Fruit fly (Drosophila melanogaster): ENCODE data around the gene GatA.

GatA gene

DNA sequence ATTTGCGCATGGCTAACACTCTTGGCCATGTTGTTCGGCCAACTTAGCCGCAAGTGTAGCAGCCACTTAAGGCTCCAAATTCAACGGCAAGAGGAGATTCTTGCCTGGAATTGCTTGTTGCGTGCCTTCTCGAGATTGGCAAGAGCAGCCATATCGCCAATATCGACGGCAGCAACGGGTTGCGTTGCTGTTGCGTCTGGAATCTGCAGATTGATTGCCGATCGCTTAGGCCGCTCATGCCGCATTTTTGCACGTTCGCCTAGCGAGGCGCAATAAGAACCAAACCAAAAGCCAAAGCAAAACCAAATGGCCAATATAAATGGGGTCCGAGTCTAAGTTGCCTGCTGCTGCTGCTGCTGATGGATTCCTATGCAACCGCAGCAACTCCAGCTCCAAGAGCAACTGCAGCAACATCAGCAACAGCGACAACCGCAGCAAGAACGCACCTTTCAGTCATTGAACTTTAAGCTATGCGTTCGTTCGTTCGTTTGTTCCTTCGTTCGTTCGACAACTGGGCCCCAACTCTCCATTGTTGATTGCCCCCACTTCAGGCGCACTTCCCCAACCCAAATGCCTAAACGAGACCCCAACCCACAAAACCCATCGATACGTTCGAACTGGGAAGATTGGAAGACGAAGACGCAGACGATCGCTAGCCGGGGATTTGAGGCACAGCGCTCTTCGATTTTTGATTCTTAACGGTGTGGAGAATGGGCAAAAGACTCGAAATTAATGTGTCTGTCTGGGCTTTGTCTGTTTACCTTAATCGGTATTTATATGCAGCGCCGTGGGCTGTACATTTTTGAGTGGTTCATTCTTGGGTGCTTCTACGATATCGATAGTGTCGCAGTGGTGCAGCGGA lies 39.5 kb downstream of the GatA start (continued):
- TF ChIP-seq CG3847 (GFP tag; IDR thresholded peaks at IDR 0.05): no peak
- TF ChIP-seq Pdp1 (GFP tag; optimal IDR thresholded peaks at IDR 0.05): no peak
- TF ChIP-seq CG13123 (GFP tag; optimal IDR thresholded peaks at IDR 0.05): no peak
- no peak for TF ChIP-seq CG7987 (GFP tag; optimal IDR thresholded peaks at IDR 0.05)
- no peak for TF ChIP-seq fru (optimal IDR thresholded peaks at IDR 0.05)
- peak; percentile 44 for TF ChIP-seq grn (GFP tag; optimal IDR thresholded peaks at IDR 0.05)
- TF ChIP-seq oc (tag; optimal IDR thresholded peaks at IDR 0.05): peak; percentile 22
- TF ChIP-seq CG16813 (GFP tag; IDR thresholded peaks at IDR 0.05; ENCODE audit: partially characterized antibody): no peak
- TF ChIP-seq CG7839 (tag; optimal IDR thresholded peaks at IDR 0.05): no peak
- no peak for TF ChIP-seq HmgZ (tag; optimal IDR thresholded peaks at IDR 0.05)
- TF ChIP-seq peb (GFP tag; IDR thresholded peaks at IDR 0.05): no peak
- TF ChIP-seq inv (GFP tag; IDR thresholded peaks at IDR 0.05; ENCODE audit: partially characterized antibody): no peak
- peak; percentile 86 for TF ChIP-seq CG2199 (GFP tag; IDR thresholded peaks at IDR 0.05)
- TF ChIP-seq zfh1 (GFP tag; IDR thresholded peaks at IDR 0.05): 0 out of 3 replicates have a peak, but pooled peaks have one; percentile 33
- no peak for TF ChIP-seq CG12769 (tag; optimal IDR thresholded peaks at IDR 0.05)
- no peak for TF ChIP-seq CG10209 (GFP tag; optimal IDR thresholded peaks at IDR 0.05)
- TF ChIP-seq CG13424 (tag; optimal IDR thresholded peaks at IDR 0.05): no peak
- peak in 1 of 2 experiments; percentile 15 for TF ChIP-seq Hr78 (GFP tag; optimal IDR thresholded peaks at IDR 0.05)
- no peak for TF ChIP-seq CG6813 (GFP tag; optimal IDR thresholded peaks at IDR 0.05)
- no peak for TF ChIP-seq wor (GFP tag; IDR thresholded peaks at IDR 0.05)
- TF ChIP-seq Usf (GFP tag; optimal IDR thresholded peaks at IDR 0.05): no peak
- no peak for TF ChIP-seq CG11695 (GFP tag; IDR thresholded peaks at IDR 0.05)
- peak; percentile 67 for TF ChIP-seq abd-A (tag; optimal IDR thresholded peaks at IDR 0.05)
- TF ChIP-seq Opbp (GFP tag; IDR thresholded peaks at IDR 0.05; ENCODE audit: partially characterized antibody): 0 out of 3 replicates have a peak, but pooled peaks have one; percentile 10
- no peak for TF ChIP-seq sens (GFP tag)
- no peak for TF ChIP-seq Ets65A (GFP tag)

DNA sequence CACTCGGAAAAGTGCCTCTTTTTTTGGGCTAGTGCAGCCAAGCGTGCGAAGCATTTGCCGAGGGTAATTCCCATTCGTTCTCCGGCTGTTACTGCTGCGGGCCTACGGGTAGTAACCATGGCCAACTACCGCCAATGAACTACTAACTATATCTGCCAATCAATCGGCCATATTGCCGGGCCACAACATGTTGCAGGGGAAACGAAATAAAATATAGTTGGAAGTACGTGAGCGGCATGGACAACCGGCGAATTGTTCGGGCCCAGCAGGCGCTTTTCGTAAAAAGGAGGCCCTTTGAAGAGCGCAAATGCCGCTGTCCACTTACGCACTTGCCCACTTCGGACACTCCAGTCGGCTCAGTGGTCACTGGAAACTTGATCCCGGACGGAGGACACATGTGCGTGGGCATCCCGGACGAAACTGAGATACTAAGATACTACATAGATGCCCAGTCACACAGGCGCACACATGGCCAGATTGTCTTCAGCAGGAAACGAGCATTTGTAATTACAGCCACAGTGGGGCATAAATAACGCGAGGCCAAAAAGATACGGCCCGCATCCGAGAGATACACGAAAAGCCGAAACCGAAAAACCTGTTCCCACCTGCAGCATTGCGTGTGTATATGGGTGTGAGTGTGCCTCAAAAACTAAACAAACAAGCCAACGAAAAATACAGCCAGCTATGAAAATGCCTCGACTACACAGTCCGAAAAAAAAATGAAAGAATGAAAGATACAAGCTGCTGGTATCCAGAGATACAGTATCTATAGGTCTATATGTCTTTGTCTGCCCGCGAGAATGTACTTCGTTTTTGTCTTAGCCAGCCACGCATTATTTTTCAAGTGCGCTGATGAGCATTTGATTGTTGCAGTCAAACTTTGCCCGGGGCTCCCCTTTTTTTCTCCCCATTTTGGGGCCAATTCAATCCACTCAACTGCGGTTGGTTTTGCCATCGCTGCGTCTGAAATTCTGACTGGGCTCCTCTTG lies 40.9 kb downstream of the GatA start:
- peak; percentile 32 for TF ChIP-seq CG9609 (GFP tag; optimal IDR thresholded peaks at IDR 0.05)
- peak; percentile 19 for TF ChIP-seq kah (GFP tag; optimal IDR thresholded peaks at IDR 0.05)
- TF ChIP-seq D (optimal IDR thresholded peaks at IDR 0.05): no peak
- TF ChIP-seq D (GFP tag; optimal IDR thresholded peaks at IDR 0.05): peak; percentile 53
- peak; percentile 42 for TF ChIP-seq CG13424 (tag; optimal IDR thresholded peaks at IDR 0.05)
- peak; percentile 23 for TF ChIP-seq CG12659 (GFP tag; optimal IDR thresholded peaks at IDR 0.05)
- no peak for TF ChIP-seq CG7786 (GFP tag; optimal IDR thresholded peaks at IDR 0.05)
- peak; percentile 58 for TF ChIP-seq dmrt99B (tag; optimal IDR thresholded peaks at IDR 0.05)
- peak; percentile 90 for TF ChIP-seq CG5180 (GFP tag; optimal IDR thresholded peaks at IDR 0.05)
- peak; percentile 9 for TF ChIP-seq CoRest (tag; optimal IDR thresholded peaks at IDR 0.05)
- TF ChIP-seq CG2199 (GFP tag; IDR thresholded peaks at IDR 0.05): peak; percentile 92
- TF ChIP-seq Hsf (GFP tag; optimal IDR thresholded peaks at IDR 0.05): no peak
- TF ChIP-seq stc (GFP tag; IDR thresholded peaks at IDR 0.05): peak; percentile 45; the same call in 1 of the 2 replicates
- TF ChIP-seq az2 (GFP tag; optimal IDR thresholded peaks at IDR 0.05): peak; percentile 14
- peak; percentile 75 for TF ChIP-seq kni (GFP tag; optimal IDR thresholded peaks at IDR 0.05)
- 0 out of 2 replicates have a peak, but pooled peaks have one; percentile 22 for TF ChIP-seq ara (GFP tag; IDR thresholded peaks at IDR 0.05)
- TF ChIP-seq CG12219 (GFP tag; optimal IDR thresholded peaks at IDR 0.05): no peak
- peak; percentile 39 for TF ChIP-seq Sox102F (GFP tag; optimal IDR thresholded peaks at IDR 0.05)
- TF ChIP-seq CG15601 (tag; optimal IDR thresholded peaks at IDR 0.05): peak; percentile 35
- no peak for TF ChIP-seq sima (GFP tag; optimal IDR thresholded peaks at IDR 0.05)
- TF ChIP-seq HHEX (GFP tag; optimal IDR thresholded peaks at IDR 0.05): peak; percentile 31
- TF ChIP-seq B-H2 (GFP tag; optimal IDR thresholded peaks at IDR 0.05): no peak
